Worm (Caenorhabditis elegans) whole organism, L4 larva: Measurements from ENCODE around the gene F25H9.2.

Experiments used
- D1046.2 ChIP-seq: fragments of 200-800 bp; sonication (Bioruptor generic); IDR thresholded peaks from 2 replicates; pipeline ENCODE4 v1.3.6; 2022; ENCODE audit warnings: missing genetic modification characterization, missing compliant biosample characterization
- F10B5.3 ChIP-seq: sonication (generic microtip); optimal IDR thresholded peaks from 2 replicates; lab custom pipeline; 2016; ENCODE audit warnings: mild to moderate bottlenecking, missing genetic modification characterization, missing compliant biosample characterization
- F37D6.2 ChIP-seq: sonication (generic microtip); optimal IDR thresholded peaks from 2 replicates; lab custom pipeline; 2016; ENCODE audit warnings: mild to moderate bottlenecking, missing genetic modification characterization, missing compliant biosample characterization
- F44E2.7 ChIP-seq: fragments of 200-800 bp; sonication (Bioruptor generic); IDR thresholded peaks from 2 replicates; pipeline ENCODE4 v2.1.2; 2022; ENCODE audit warnings: missing genetic modification characterization, missing compliant biosample characterization
- F49E8.2 ChIP-seq: sonication (generic microtip); optimal IDR thresholded peaks from 2 replicates; lab custom pipeline; 2016; ENCODE audit warnings: missing compliant biosample characterization, mild to moderate bottlenecking, missing genetic modification characterization, borderline replicate concordance
- Y105C5A.15 ChIP-seq: fragments of 200-800 bp; sonication (Bioruptor generic); IDR thresholded peaks from 2 replicates; pipeline ENCODE4 v1.3.6; 2022; ENCODE audit warnings: missing genetic modification characterization, missing compliant biosample characterization
- Y48G9A.11 ChIP-seq: fragments of 200-800 bp; sonication (Bioruptor generic); IDR thresholded peaks from 2 replicates; pipeline ENCODE4 v1.3.6; 2022; ENCODE audit warnings: missing genetic modification reagents, missing genetic modification characterization, missing compliant biosample characterization
- ZK337.2 ChIP-seq: fragments of 200-800 bp; sonication (Bioruptor generic); IDR thresholded peaks from 2 replicates; pipeline ENCODE4 v1.3.6; 2022; ENCODE audit warnings: missing genetic modification reagents, missing genetic modification characterization, missing compliant biosample characterization
- ZK546.5 ChIP-seq, 2 experiments: sonication (generic microtip); optimal IDR thresholded peaks; 2 replicates each; lab custom pipeline; 2017; ENCODE audit warnings: missing biosample characterization in 2 of 2, missing genetic modification characterization in 2 of 2
- aha-1 ChIP-seq: fragments of 150-350 bp; peaks from one replicate; lab custom pipeline; 2014; ENCODE audit warnings: missing biosample characterization, missing genetic modification characterization
- aly-2 ChIP-seq: sonication (generic microtip); optimal IDR thresholded peaks from 2 replicates; lab custom pipeline; 2018; ENCODE audit warnings: missing biosample characterization, missing genetic modification characterization
- arid-1 ChIP-seq: fragments of 200-800 bp; sonication (Bioruptor generic); conservative IDR thresholded peaks from 2 replicates; pipeline ENCODE4 v1.3.6; 2022; ENCODE audit warnings: missing genetic modification reagents, missing genetic modification characterization, missing compliant biosample characterization
- attf-4 ChIP-seq: sonication (generic microtip); optimal IDR thresholded peaks from 3 replicates; lab custom pipeline; 2017; ENCODE audit warnings: missing biosample characterization, missing genetic modification characterization
- ceh-20 ChIP-seq: fragments of 200-800 bp; sonication (Bioruptor generic); IDR thresholded peaks from 2 replicates; pipeline ENCODE4 v1.3.6; 2022; ENCODE audit warnings: missing genetic modification reagents, missing genetic modification characterization, missing compliant biosample characterization
- ceh-28 ChIP-seq: fragments of 150-350 bp; optimal IDR thresholded peaks from 2 replicates; lab custom pipeline; 2014; ENCODE audit warnings: missing biosample characterization, missing genetic modification reagents, missing genetic modification characterization
- ceh-32 ChIP-seq: sonication (generic microtip); optimal IDR thresholded peaks from 2 replicates; lab custom pipeline; 2016; ENCODE audit warnings: mild to moderate bottlenecking, missing genetic modification characterization, missing compliant biosample characterization; ENCODE audit not compliant: poor library complexity
- cey-2 ChIP-seq: sonication (generic microtip); optimal IDR thresholded peaks from 3 replicates; lab custom pipeline; 2017; ENCODE audit warnings: missing genetic modification characterization, mild to moderate bottlenecking, missing compliant biosample characterization, antibody characterized with exemption, borderline replicate concordance; ENCODE audit not compliant: insufficient read depth
- daf-16 ChIP-seq, 3 experiments: sonication (generic microtip); optimal IDR thresholded peaks; 2 replicates each; lab custom pipeline; 2016 to 2017; ENCODE audit warnings: missing genetic modification characterization in 3 of 3, missing genetic modification reagents in 3 of 3, mild to moderate bottlenecking in 2 of 3, missing compliant biosample characterization in 2 of 3, missing biosample characterization in 1 of 3, moderate library complexity in 1 of 3
- dmd-9 ChIP-seq: fragments of 200-800 bp; sonication (Bioruptor generic); IDR thresholded peaks from 2 replicates; pipeline ENCODE4 v1.3.6; 2022; ENCODE audit warnings: missing genetic modification reagents, missing genetic modification characterization, missing compliant biosample characterization
- egl-27 ChIP-seq: sonication (generic microtip); optimal IDR thresholded peaks from 3 replicates; lab custom pipeline; 2017; ENCODE audit warnings: missing biosample characterization, missing genetic modification reagents, missing genetic modification characterization
- fkh-10 ChIP-seq: fragments of 150-350 bp; optimal IDR thresholded peaks from 2 replicates; lab custom pipeline; 2014; ENCODE audit warnings: missing biosample characterization, missing genetic modification reagents, missing genetic modification characterization
- hif-1 ChIP-seq, 2 experiments: sonication (generic microtip); optimal IDR thresholded peaks; 2 replicates each; lab custom pipeline; 2016 to 2017; ENCODE audit warnings: missing compliant biosample characterization in 2 of 2, missing genetic modification characterization in 2 of 2, missing genetic modification reagents in 2 of 2, missing genotype in 2 of 2, mild to moderate bottlenecking in 1 of 2
- hlh-30 ChIP-seq: sonication (generic microtip); optimal IDR thresholded peaks from 2 replicates; lab custom pipeline; 2017; ENCODE audit warnings: antibody characterized with exemption, mild to moderate bottlenecking, missing genetic modification characterization, missing compliant biosample characterization; ENCODE audit not compliant: insufficient read depth
- hmg-1.1 ChIP-seq: fragments of 200-800 bp; sonication (Bioruptor generic); IDR thresholded peaks from 2 replicates; pipeline ENCODE4 v1.3.6; 2022; ENCODE audit warnings: missing genetic modification reagents, missing genetic modification characterization, missing compliant biosample characterization
- lim-7 ChIP-seq: fragments of 200-800 bp; sonication (Bioruptor generic); IDR thresholded peaks from 2 replicates; pipeline ENCODE4 v1.3.6; 2022; ENCODE audit warnings: missing genetic modification characterization, missing compliant biosample characterization
- lin-13 ChIP-seq: fragments of 150-350 bp; optimal IDR thresholded peaks from 2 replicates; lab custom pipeline; 2014; ENCODE audit warnings: missing biosample characterization, missing genetic modification reagents, missing genetic modification characterization
- lin-38 ChIP-seq: fragments of 200-800 bp; sonication (Bioruptor generic); IDR thresholded peaks from 2 replicates; pipeline ENCODE4 v1.3.6; 2022; ENCODE audit warnings: missing genetic modification reagents, missing genetic modification characterization, missing compliant biosample characterization
- lsy-2 ChIP-seq, 2 experiments: fragments of 150-350 bp in 1 of 2; sonication (generic microtip) in 1 of 2; optimal IDR thresholded peaks; 2 replicates each; lab custom pipeline; 2014 to 2017; ENCODE audit warnings: missing biosample characterization in 2 of 2, missing genetic modification characterization in 2 of 2
- madf-5 ChIP-seq, 2 experiments: fragments of 200-800 bp; sonication (Bioruptor generic); IDR thresholded peaks; 2 replicates each; pipeline ENCODE4 v1.3.6; 2022; ENCODE audit warnings: missing compliant biosample characterization in 2 of 2, missing genetic modification characterization in 2 of 2
- madf-9 ChIP-seq: fragments of 200-800 bp; sonication (Bioruptor generic); conservative IDR thresholded peaks from 2 replicates; pipeline ENCODE4 v1.3.6; 2022; ENCODE audit warnings: missing genetic modification reagents, missing genetic modification characterization, missing compliant biosample characterization
- mdl-1 ChIP-seq, 2 experiments: fragments of 150-350 bp in 1 of 2; sonication (generic microtip) in 1 of 2; optimal IDR thresholded peaks; 2 replicates each; lab custom pipeline; 2014 to 2017; ENCODE audit warnings: missing biosample characterization in 2 of 2, missing genetic modification characterization in 2 of 2
- mep-1 ChIP-seq: fragments of 150-350 bp; sonication (generic microtip); optimal IDR thresholded peaks from 3 replicates; lab custom pipeline; 2014; ENCODE audit warnings: missing biosample characterization, missing genetic modification characterization
- mxl-3 ChIP-seq: fragments of 200-800 bp; sonication (Bioruptor generic); optimal IDR thresholded peaks from 2 replicates; lab custom pipeline; 2018; ENCODE audit warnings: mild to moderate bottlenecking, missing genetic modification characterization, missing compliant biosample characterization
- nhr-10 ChIP-seq: fragments of 150-350 bp; optimal IDR thresholded peaks from 2 replicates; lab custom pipeline; 2014; ENCODE audit warnings: missing biosample characterization, missing genetic modification characterization
- nhr-11 ChIP-seq: fragments of 150-350 bp; optimal IDR thresholded peaks from 2 replicates; lab custom pipeline; 2014; ENCODE audit warnings: missing biosample characterization, missing genetic modification characterization
- nhr-25 ChIP-seq: sonication (generic microtip); optimal IDR thresholded peaks from 2 replicates; lab custom pipeline; 2017; ENCODE audit warnings: missing genetic modification characterization, mild to moderate bottlenecking, missing compliant biosample characterization, antibody characterized with exemption, moderate library complexity, borderline replicate concordance; ENCODE audit not compliant: insufficient read depth
- nhr-28 ChIP-seq: fragments of 150-350 bp; optimal IDR thresholded peaks from 2 replicates; lab custom pipeline; 2014; ENCODE audit warnings: missing biosample characterization, missing genetic modification characterization
- nhr-6 ChIP-seq: fragments of 150-350 bp; optimal IDR thresholded peaks from 2 replicates; lab custom pipeline; 2014; ENCODE audit warnings: missing biosample characterization, missing genetic modification characterization
- rbr-2 ChIP-seq: sonication (generic microtip); optimal IDR thresholded peaks from 2 replicates; lab custom pipeline; 2016; ENCODE audit warnings: missing genotype, missing genetic modification characterization, missing compliant biosample characterization
- spr-1 ChIP-seq: sonication (generic microtip); optimal IDR thresholded peaks from 2 replicates; lab custom pipeline; 2016; ENCODE audit warnings: mild to moderate bottlenecking, missing genetic modification characterization, missing compliant biosample characterization
- tra-1 ChIP-seq: fragments of 200-800 bp; sonication (Bioruptor generic); IDR thresholded peaks from 2 replicates; pipeline ENCODE4 v1.3.6; 2022; ENCODE audit warnings: missing genetic modification reagents, missing genetic modification characterization, missing compliant biosample characterization
- unc-39 ChIP-seq: sonication (generic microtip); optimal IDR thresholded peaks from 2 replicates; lab custom pipeline; 2017; ENCODE audit warnings: missing biosample characterization, missing genetic modification characterization
- unc-62 ChIP-seq, 3 experiments: fragments of 150-350 bp in 1 of 3; sonication (generic microtip); optimal IDR thresholded peaks in 2 of 3; peaks in 1 of 3; 1 replicate in 1 of 3; 2 replicates in 2 of 3; lab custom pipeline; 2014 to 2017; ENCODE audit warnings: missing biosample characterization in 3 of 3, missing genetic modification characterization in 3 of 3, missing genetic modification reagents in 3 of 3, missing genotype in 1 of 3
- vab-7 ChIP-seq: fragments of 200-800 bp; sonication (Bioruptor generic); IDR thresholded peaks from 2 replicates; pipeline ENCODE4 v1.3.6; 2022; ENCODE audit warnings: missing genetic modification reagents, missing genetic modification characterization, missing compliant biosample characterization
- zag-1 ChIP-seq: fragments of 150-350 bp; optimal IDR thresholded peaks from 2 replicates; lab custom pipeline; 2014; ENCODE audit warnings: missing biosample characterization, missing genetic modification characterization
- zfp-2 ChIP-seq: sonication (generic microtip); optimal IDR thresholded peaks from 2 replicates; lab custom pipeline; 2016; ENCODE audit warnings: mild to moderate bottlenecking, missing genetic modification characterization, missing compliant biosample characterization
- zip-11 ChIP-seq: fragments of 200-800 bp; sonication (Bioruptor generic); IDR thresholded peaks from 2 replicates; pipeline ENCODE4 v1.3.6; 2022; ENCODE audit warnings: missing genetic modification characterization, missing compliant biosample characterization

Gene F25H9.2

ce11 chrV:13409089-13409488 lies 48.8 kb upstream of the F25H9.2 start (continued):
- TF ChIP-seq lin-38 (peak; percentile 51), tra-1 (no peak), attf-4 (tag; lab: Kevin White, UChicago) (no peak), hmg-1.1 (GFP tag; lab: Robert Waterston, UW) (no peak), ceh-20 (no peak), egl-27 (no peak), zag-1 (tag; lab: Kevin White, UChicago) (no peak), nhr-25 (tag; lab: Kevin White, UChicago) (no peak), Y48G9A.11 (GFP tag; lab: Robert Waterston, UW) (peak; percentile 65; the same call in 1 of the 2 replicates), F44E2.7 (no peak), lin-13 (GFP tag; lab: Kevin White, UChicago) (no peak), nhr-6 (tag; lab: Kevin White, UChicago) (no peak), spr-1 (tag; lab: Kevin White, UChicago) (no peak), ZK337.2 (GFP tag; lab: Robert Waterston, UW) (0 out of 2 replicates have a peak, but pooled peaks have one; percentile 23), F37D6.2 (tag; lab: Kevin White, UChicago) (no peak), ceh-32 (no peak), zip-11 (GFP tag; lab: Robert Waterston, UW) (no peak), madf-5 (GFP tag; IDR thresholded peaks at IDR 0.05; lab: Robert Waterston, UW) (no peak), D1046.2 (GFP tag; lab: Robert Waterston, UW) (no peak), vab-7 (GFP tag; lab: Robert Waterston, UW) (no peak), F49E8.2 (tag; lab: Kevin White, UChicago) (peak; percentile 18), mdl-1 (tag; optimal IDR thresholded peaks at IDR 0.05; lab: Kevin White, UChicago) (no peak), Y105C5A.15 (no peak), zfp-2 (no peak), rbr-2 (tag; lab: Kevin White, UChicago) (no peak), cey-2 (tag; lab: Kevin White, UChicago) (no peak), unc-39 (tag; lab: Kevin White, UChicago) (no peak), lim-7 (no peak), lsy-2 (tag; optimal IDR thresholded peaks at IDR 0.05; lab: Kevin White, UChicago) (peak in 1 of 2 experiments; percentile 31), arid-1 (GFP tag; lab: Robert Waterston, UW) (no peak), daf-16 (GFP tag; optimal IDR thresholded peaks at IDR 0.05; lab: Kevin White, UChicago) (no peak), daf-16 (tag; optimal IDR thresholded peaks at IDR 0.05; lab: Kevin White, UChicago) (no peak), nhr-28 (no peak), nhr-11 (tag; lab: Kevin White, UChicago) (no peak), dmd-9 (GFP tag; lab: Robert Waterston, UW) (no peak), unc-62 (GFP tag; optimal IDR thresholded peaks at IDR 0.05 in 1 of 2; lab: Kevin White, UChicago) (no peak), unc-62 (tag; optimal IDR thresholded peaks at IDR 0.05; lab: Kevin White, UChicago) (no peak), mep-1 (tag; lab: Kevin White, UChicago) (no peak), F10B5.3 (tag; lab: Kevin White, UChicago) (no peak), nhr-10 (tag; lab: Kevin White, UChicago) (no peak), aly-2 (no peak), fkh-10 (GFP tag; lab: Kevin White, UChicago) (no peak), hlh-30 (tag; lab: Kevin White, UChicago) (no peak), ZK546.5 (tag; optimal IDR thresholded peaks at IDR 0.05; lab: Kevin White, UChicago) (no peak), mxl-3 (GFP tag; lab: Kevin White, UChicago) (no peak), hif-1 (tag; optimal IDR thresholded peaks at IDR 0.05; lab: Kevin White, UChicago) (peak in 1 of 2 experiments; percentile 1), aha-1 (tag; lab: Kevin White, UChicago) (peak; percentile 70), ceh-28 (tag; lab: Kevin White, UChicago) (no peak), madf-9 (GFP tag; lab: Robert Waterston, UW) (no peak)
